Worm (Caenorhabditis elegans) whole organism, L4 larva: ENCODE data around the gene srx-134.
A peak's percentile ranks its signal among the peaks of the same experiment; 100 is the strongest.

Experiments
- ama-1 ChIP-seq: fragments of 150-350 bp; optimal IDR thresholded peaks from 2 replicates; lab custom pipeline; 2014; ENCODE audit warnings: inconsistent platforms, mixed read lengths
- egl-27 ChIP-seq: sonication (generic microtip); optimal IDR thresholded peaks from 3 replicates; lab custom pipeline; 2017; ENCODE audit warnings: missing biosample characterization, missing genetic modification reagents, missing genetic modification characterization
- fkh-10 ChIP-seq: fragments of 150-350 bp; optimal IDR thresholded peaks from 2 replicates; lab custom pipeline; 2014; ENCODE audit warnings: missing biosample characterization, missing genetic modification reagents, missing genetic modification characterization
- lin-13 ChIP-seq: fragments of 150-350 bp; optimal IDR thresholded peaks from 2 replicates; lab custom pipeline; 2014; ENCODE audit warnings: missing biosample characterization, missing genetic modification reagents, missing genetic modification characterization
- lin-39 ChIP-seq: fragments of 150-350 bp; optimal IDR thresholded peaks from 2 replicates; lab custom pipeline; 2014; ENCODE audit warnings: missing biosample characterization, missing genetic modification reagents, missing genetic modification characterization
- mep-1 ChIP-seq: fragments of 150-350 bp; sonication (generic microtip); optimal IDR thresholded peaks from 3 replicates; lab custom pipeline; 2014; ENCODE audit warnings: missing biosample characterization, missing genetic modification characterization
- nhr-28 ChIP-seq: fragments of 150-350 bp; optimal IDR thresholded peaks from 2 replicates; lab custom pipeline; 2014; ENCODE audit warnings: missing biosample characterization, missing genetic modification characterization
- nhr-42 ChIP-seq: fragments of 200-800 bp; sonication (Bioruptor generic); IDR thresholded peaks from 2 replicates; pipeline ENCODE4 v1.3.6; 2022; ENCODE audit warnings: missing genetic modification characterization, missing compliant biosample characterization
- nhr-77 ChIP-seq: fragments of 150-350 bp; optimal IDR thresholded peaks from 2 replicates; lab custom pipeline; 2014; ENCODE audit warnings: missing biosample characterization, missing genetic modification characterization
- pha-4 ChIP-seq, 2 experiments: fragments of 150-350 bp in 1 of 2; fragments of 200-800 bp in 1 of 2; sonication (Bioruptor generic) in 1 of 2; IDR thresholded peaks in 1 of 2; optimal IDR thresholded peaks in 1 of 2; 2 replicates each; pipeline versions ENCODE4 v1.3.6 to Lab custom; 2014 to 2022; ENCODE audit warnings: missing genetic modification characterization in 2 of 2, missing genetic modification reagents in 2 of 2, missing biosample characterization in 1 of 2, missing compliant biosample characterization in 1 of 2
- snpc-4 ChIP-seq: fragments of 150-350 bp; optimal IDR thresholded peaks from 2 replicates; lab custom pipeline; 2014; ENCODE audit warnings: missing biosample characterization, missing genetic modification characterization
- spr-1 ChIP-seq: sonication (generic microtip); optimal IDR thresholded peaks from 2 replicates; lab custom pipeline; 2016; ENCODE audit warnings: mild to moderate bottlenecking, missing genetic modification characterization, missing compliant biosample characterization
- unc-39 ChIP-seq: sonication (generic microtip); optimal IDR thresholded peaks from 2 replicates; lab custom pipeline; 2017; ENCODE audit warnings: missing biosample characterization, missing genetic modification characterization

- no peak for TF ChIP-seq pha-4 (GFP tag; IDR thresholded peaks at IDR 0.05; lab: Robert Waterston, UW)
- no peak for TF ChIP-seq pha-4 (tag; optimal IDR thresholded peaks at IDR 0.05; lab: Kevin White, UChicago)
- no peak for TF ChIP-seq snpc-4 (tag; lab: Kevin White, UChicago)
- no peak for TF ChIP-seq nhr-77 (tag; lab: Kevin White, UChicago)
- no peak for TF ChIP-seq fkh-10 (GFP tag; lab: Kevin White, UChicago)
- TF ChIP-seq nhr-28: peak; percentile 2
- no peak for TF ChIP-seq unc-39 (tag; lab: Kevin White, UChicago)
- no peak for TF ChIP-seq lin-13 (GFP tag; lab: Kevin White, UChicago)
- no peak for TF ChIP-seq ama-1 (lab: Kevin White, UChicago)
- no peak for TF ChIP-seq lin-39 (tag; lab: Kevin White, UChicago)
- TF ChIP-seq mep-1 (tag; lab: Kevin White, UChicago): no peak
- TF ChIP-seq nhr-42 (GFP tag; lab: Robert Waterston, UW): no peak
- no peak for TF ChIP-seq egl-27
- no peak for TF ChIP-seq spr-1 (tag; lab: Kevin White, UChicago)
Measured at ce11 chrV:13880163-13880562, 23.9 kb upstream of the srx-134 start.
